Fruit fly (Drosophila melanogaster) Kc167 (cell line): ENCODE measurements around the gene CG8750.

Source experiments
- Myc ChIP-seq: fragments of >200 bp; optimal IDR thresholded peaks from 2 replicates; lab custom pipeline; 2017; ENCODE audit warnings: missing external identifiers
- Sin3A ChIP-seq: fragments of >200 bp; optimal IDR thresholded peaks from 2 replicates; lab custom pipeline; 2018; ENCODE audit warnings: missing external identifiers
- h ChIP-seq: fragments of >200 bp; optimal IDR thresholded peaks from 3 replicates; lab custom pipeline; 2018; ENCODE audit warnings: missing external identifiers
- insv ChIP-seq: fragments of >200 bp; optimal IDR thresholded peaks from 3 replicates; lab custom pipeline; 2018; ENCODE audit warnings: missing external identifiers
- psq ChIP-seq: fragments of >200 bp; optimal IDR thresholded peaks from 2 replicates; lab custom pipeline; 2017; ENCODE audit warnings: missing external identifiers
- ttk ChIP-seq: sonication (Bioruptor generic); optimal IDR thresholded peaks from 2 replicates; lab custom pipeline; 2017; ENCODE audit warnings: missing external identifiers

DNA sequence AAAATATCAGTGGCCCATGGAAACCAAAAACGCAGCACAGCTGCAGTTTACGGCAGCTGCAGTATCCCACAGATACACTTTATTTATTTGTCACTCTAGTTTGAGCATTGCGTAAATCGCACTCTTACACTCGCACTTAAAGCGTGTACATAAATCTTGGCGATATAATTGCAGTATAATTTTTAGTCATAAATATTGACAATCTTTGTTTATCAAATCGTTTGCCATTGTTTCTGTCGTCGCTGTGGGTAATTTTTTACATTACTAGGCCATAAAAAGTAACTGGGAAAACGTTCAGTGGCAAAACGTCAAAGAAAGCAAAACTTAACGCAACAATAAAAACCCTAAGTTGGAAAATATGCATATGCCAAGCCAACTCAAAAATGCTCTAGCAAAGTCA is 35.1 kb upstream of the CG8750 start:
- no peak for TF ChIP-seq psq (lab: Kevin White, UChicago)
- TF ChIP-seq insv (lab: Kevin White, UChicago): no peak
- TF ChIP-seq Myc: no peak
- no peak for TF ChIP-seq Sin3A
- TF ChIP-seq h (lab: Kevin White, UChicago): no peak
- no peak for TF ChIP-seq ttk (lab: Kevin White, UChicago)
